Fruit fly (Drosophila melanogaster): ENCODE measurements around the gene CG4194.

CG4194 gene

DNA sequence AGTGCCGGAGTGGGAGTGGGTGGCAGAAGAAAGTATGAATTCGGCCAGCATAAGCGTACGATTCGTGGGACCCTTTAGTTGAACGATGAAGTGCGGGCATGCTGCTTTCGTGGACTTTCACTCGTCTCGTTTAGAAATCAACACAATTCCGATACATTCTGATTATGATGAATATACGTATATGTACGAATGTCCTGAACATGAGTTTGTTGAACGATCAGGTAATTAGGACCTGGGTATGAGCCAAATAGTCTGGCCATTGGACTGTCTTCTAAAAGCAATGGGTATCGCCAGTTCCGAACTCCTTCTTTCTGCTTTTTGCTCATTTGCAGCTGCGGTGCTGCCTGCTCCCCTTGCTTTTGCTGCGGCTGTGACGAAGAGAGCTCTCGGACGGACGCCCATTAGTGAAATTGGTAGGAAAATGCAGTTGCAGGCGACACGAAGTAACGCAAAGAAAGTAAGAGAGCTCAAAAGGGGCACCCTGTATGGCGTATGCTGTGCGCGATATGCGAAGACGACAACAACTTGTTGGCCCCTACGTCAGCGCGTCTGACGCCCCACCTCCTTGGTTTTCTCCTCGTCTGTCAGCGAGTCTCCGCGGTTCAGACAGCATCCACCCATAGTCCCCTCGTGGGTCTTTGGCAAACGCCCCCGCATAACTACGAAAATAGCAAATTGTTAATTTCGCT is 31.4 kb upstream of the CG4194 start (continued):
- TF ChIP-seq hkb (optimal IDR thresholded peaks at IDR 0.05) (no peak), hkb (GFP tag; IDR thresholded peaks at IDR 0.05) (0 out of 2 replicates have a peak, but pooled peaks have one; percentile 15), Trl (optimal IDR thresholded peaks at IDR 0.05) (no peak), Trl (GFP tag; optimal IDR thresholded peaks at IDR 0.05) (peak; percentile 25), CG1602 (GFP tag; optimal IDR thresholded peaks at IDR 0.05) (no peak), CG14965 (GFP tag; optimal IDR thresholded peaks at IDR 0.05; ENCODE audit: borderline replicate concordance) (no peak), pan (optimal IDR thresholded peaks at IDR 0.05) (peak in 1 of 2 experiments; percentile 14), pan (GFP tag; optimal IDR thresholded peaks at IDR 0.05 in 1 of 2, IDR thresholded peaks at IDR 0.05 in 1 of 2) (no peak), CG8388 (GFP tag; optimal IDR thresholded peaks at IDR 0.05) (peak; percentile 14), Bdp1 (GFP tag; optimal IDR thresholded peaks at IDR 0.05) (no peak), CG17361 (GFP tag; IDR thresholded peaks at IDR 0.05) (0 out of 3 replicates have a peak, but pooled peaks have one; percentile 21), zen2 (GFP tag; IDR thresholded peaks at IDR 0.05; ENCODE audit: partially characterized antibody) (no peak), pum (GFP tag; optimal IDR thresholded peaks at IDR 0.05) (peak; percentile 11), CG30431 (GFP tag; optimal IDR thresholded peaks at IDR 0.05) (peak; percentile 19), Antp (GFP tag; optimal IDR thresholded peaks at IDR 0.05) (peak; percentile 48), H15 (GFP tag; IDR thresholded peaks at IDR 0.05) (0 out of 3 replicates have a peak, but pooled peaks have one; percentile 32), HLH54F (GFP tag; optimal IDR thresholded peaks at IDR 0.05) (peak; percentile 14), ERR (GFP tag; optimal IDR thresholded peaks at IDR 0.05) (no peak)

DNA sequence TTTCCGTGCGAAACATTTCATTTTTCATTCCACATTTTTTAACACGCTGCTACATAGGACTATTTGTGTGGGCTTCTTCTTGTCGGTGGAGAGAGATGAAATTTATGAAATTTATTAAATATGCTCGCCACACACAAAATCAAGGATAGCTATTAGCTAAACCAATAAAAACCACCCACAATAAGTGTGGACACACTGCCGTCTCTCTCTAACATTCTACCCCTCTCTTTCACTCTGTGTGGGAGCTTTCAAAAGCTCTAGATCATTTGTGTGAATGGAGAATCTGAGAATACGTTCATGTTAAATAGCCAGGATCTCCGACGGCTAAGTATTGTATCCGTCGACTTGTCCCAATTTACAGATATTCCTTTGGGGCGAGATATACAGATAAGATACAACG is 30.8 kb upstream of the CG4194 start:
- TF ChIP-seq Nf-YC (tag; optimal IDR thresholded peaks at IDR 0.05) (peak; percentile 83), sens (GFP tag) (peak; percentile 58), sr (GFP tag; IDR thresholded peaks at IDR 0.05) (peak; percentile 74; the same call in 2 of the 3 replicates), sd (tag; optimal IDR thresholded peaks at IDR 0.05) (peak; percentile 22), ham (GFP tag; IDR thresholded peaks at IDR 0.05) (no peak), Nf-YB (GFP tag; optimal IDR thresholded peaks at IDR 0.05) (peak; percentile 73), CG10321 (GFP tag; IDR thresholded peaks at IDR 0.05) (peak; percentile 77), fd3F (GFP tag; optimal IDR thresholded peaks at IDR 0.05) (no peak), CG12769 (tag; optimal IDR thresholded peaks at IDR 0.05) (peak; percentile 5)

DNA sequence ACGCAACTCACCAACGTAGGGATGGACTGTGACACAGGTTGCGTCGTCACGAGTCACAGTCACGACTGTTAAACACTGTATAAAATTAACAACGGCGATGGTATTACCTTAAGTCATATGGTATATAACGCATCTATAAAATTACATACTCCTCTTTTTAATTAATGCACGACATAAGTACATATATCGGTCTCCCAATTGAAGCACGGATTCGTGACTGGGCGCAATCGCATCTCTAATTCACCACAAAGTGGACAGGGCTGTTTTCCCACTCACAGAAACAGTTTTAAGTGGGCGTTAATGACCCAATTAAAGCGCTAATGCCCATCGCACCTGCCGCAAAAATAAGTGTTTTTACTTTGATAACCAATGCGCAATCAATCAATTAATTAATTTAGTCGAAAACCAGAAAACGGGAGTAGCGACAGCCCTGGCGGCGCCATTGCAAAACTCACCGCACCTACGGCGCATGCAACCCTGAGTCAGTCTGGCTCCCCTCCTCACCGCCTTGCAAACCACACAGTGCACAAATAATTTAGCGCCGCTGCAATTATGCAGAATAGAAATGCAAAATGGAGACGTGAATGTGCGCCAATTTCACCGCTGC is 27.0 kb upstream of the CG4194 start, which contains the start of gene CG4313:
Gene CG4313 (plus strand): TSS at position 557 of the 607 bp plus-strand sequence.
- TF ChIP-seq odd (GFP tag; optimal IDR thresholded peaks at IDR 0.05), result peak; percentile 28
- TF ChIP-seq br (optimal IDR thresholded peaks at IDR 0.05), result no peak
- TF ChIP-seq Rfx (GFP tag; IDR thresholded peaks at IDR 0.05), result peak; percentile 85
- no peak for TF ChIP-seq Hand (GFP tag; optimal IDR thresholded peaks at IDR 0.05)
- TF ChIP-seq Stat92E (GFP tag; optimal IDR thresholded peaks at IDR 0.05), result no peak
- TF ChIP-seq CG11504 (tag; optimal IDR thresholded peaks at IDR 0.05), result peak; percentile 73
- no peak for TF ChIP-seq CG3838 (GFP tag; optimal IDR thresholded peaks at IDR 0.05)
- TF ChIP-seq CG12942 (GFP tag; optimal IDR thresholded peaks at IDR 0.05), result peak; percentile 46
- TF ChIP-seq unc-4 (GFP tag; IDR thresholded peaks at IDR 0.05; ENCODE audit: partially characterized antibody), result peak; percentile 86
- peak; percentile 33 for TF ChIP-seq CG9876 (GFP tag; optimal IDR thresholded peaks at IDR 0.05)
- TF ChIP-seq HLH3B (GFP tag; IDR thresholded peaks at IDR 0.05), result peak; percentile 27; the same call in 1 of the 2 replicates
- 0 out of 3 replicates have a peak, but pooled peaks have one; percentile 30 for TF ChIP-seq gce (GFP tag; IDR thresholded peaks at IDR 0.05)
- TF ChIP-seq Opbp (GFP tag; IDR thresholded peaks at IDR 0.05; ENCODE audit: partially characterized antibody), result peak; percentile 77
- TF ChIP-seq CG10654 (GFP tag; optimal IDR thresholded peaks at IDR 0.05), result peak; percentile 52
- TF ChIP-seq btn (GFP tag; optimal IDR thresholded peaks at IDR 0.05), result no peak
- peak; percentile 83 for TF ChIP-seq CG7928 (GFP tag; optimal IDR thresholded peaks at IDR 0.05)
- TF ChIP-seq Ets65A (GFP tag), result peak; percentile 94
- peak; percentile 51 for TF ChIP-seq dm (GFP tag; optimal IDR thresholded peaks at IDR 0.05)
- TF ChIP-seq Adf1 (GFP tag; IDR thresholded peaks at IDR 0.05), result 0 out of 2 replicates have a peak, but pooled peaks have one; percentile 17
- TF ChIP-seq C15 (GFP tag; IDR thresholded peaks at IDR 0.05), result 0 out of 3 replicates have a peak, but pooled peaks have one; percentile 11
- TF ChIP-seq nom (GFP tag; optimal IDR thresholded peaks at IDR 0.05), result no peak
- TF ChIP-seq Antp (GFP tag; optimal IDR thresholded peaks at IDR 0.05), result peak; percentile 75
- peak; percentile 52 for TF ChIP-seq repo (GFP tag; optimal IDR thresholded peaks at IDR 0.05)
